Fruit fly (Drosophila melanogaster) whole organism, embryonic: Measurements from ENCODE around the gene CG12479.

ENCODE experiments used
- Aef1 ChIP-seq: fragments of 200-800 bp; sonication (Bioruptor generic); IDR thresholded peaks from 3 replicates; pipeline ENCODE4 v1.3.6; 2022; ENCODE audit warnings: missing biosample characterization, missing genetic modification characterization
- BtbVII ChIP-seq: fragments of 200-800 bp; sonication (Bioruptor generic); optimal IDR thresholded peaks from 3 replicates; lab custom pipeline; 2017; ENCODE audit warnings: missing biosample characterization, mild to moderate bottlenecking, missing genetic modification characterization
- CG10147 ChIP-seq: fragments of 200-800 bp; sonication (Bioruptor generic); optimal IDR thresholded peaks from 2 replicates; lab custom pipeline; 2019; ENCODE audit warnings: missing biosample characterization, mild to moderate bottlenecking, missing genetic modification characterization, moderate library complexity
- CG10462 ChIP-seq: fragments of 200-800 bp; sonication (Bioruptor generic); optimal IDR thresholded peaks from 2 replicates; lab custom pipeline; 2016; ENCODE audit warnings: missing biosample characterization, missing genetic modification characterization
- CG11093 ChIP-seq: fragments of 200-800 bp; sonication (Bioruptor generic); IDR thresholded peaks from 3 replicates; pipeline ENCODE4 v1.3.6; 2022; ENCODE audit warnings: missing biosample characterization, missing genetic modification characterization
- CG1233 ChIP-seq: fragments of 200-800 bp; sonication (Bioruptor generic); optimal IDR thresholded peaks from 4 replicates; lab custom pipeline; 2018; ENCODE audit warnings: missing biosample characterization, mild to moderate bottlenecking, missing genetic modification characterization
- CG13775 ChIP-seq: fragments of 200-800 bp; sonication (Bioruptor generic); optimal IDR thresholded peaks from 3 replicates; lab custom pipeline; 2017; ENCODE audit warnings: missing biosample characterization, mild to moderate bottlenecking, missing genetic modification characterization
- CG1647 ChIP-seq: fragments of 200-800 bp; sonication (Bioruptor generic); optimal IDR thresholded peaks from 3 replicates; lab custom pipeline; 2016; ENCODE audit warnings: missing biosample characterization, missing genetic modification characterization
- CG16815 ChIP-seq: fragments of 200-800 bp; sonication (Bioruptor generic); optimal IDR thresholded peaks from 3 replicates; lab custom pipeline; 2017; ENCODE audit warnings: missing biosample characterization, mild to moderate bottlenecking, missing genetic modification characterization
- CG16863 ChIP-seq: fragments of 200-800 bp; sonication (Bioruptor generic); optimal IDR thresholded peaks from 3 replicates; lab custom pipeline; 2016; ENCODE audit warnings: missing biosample characterization, missing genetic modification characterization
- CG17328 ChIP-seq: fragments of 200-800 bp; sonication (Bioruptor generic); IDR thresholded peaks from 2 replicates; pipeline ENCODE4 v1.3.6; 2022; ENCODE audit warnings: missing biosample characterization, missing genetic modification characterization
- CG17912 ChIP-seq: fragments of 200-800 bp; sonication (Bioruptor generic); optimal IDR thresholded peaks from 2 replicates; lab custom pipeline; 2018; ENCODE audit warnings: missing biosample characterization, mild to moderate bottlenecking, missing genetic modification characterization
- CG2120 ChIP-seq: fragments of 200-800 bp; sonication (Bioruptor generic); optimal IDR thresholded peaks from 3 replicates; lab custom pipeline; 2016; ENCODE audit warnings: missing biosample characterization, missing genetic modification characterization
- CG3065 ChIP-seq: fragments of 200-800 bp; sonication (Bioruptor generic); optimal IDR thresholded peaks from 2 replicates; lab custom pipeline; 2016; ENCODE audit warnings: missing biosample characterization, missing genetic modification characterization
- CG3163 ChIP-seq: fragments of 200-800 bp; sonication (Bioruptor generic); optimal IDR thresholded peaks from 3 replicates; lab custom pipeline; 2016; ENCODE audit warnings: missing biosample characterization, missing genetic modification characterization
- CG7963 ChIP-seq: fragments of 200-800 bp; sonication (Bioruptor generic); IDR thresholded peaks from 3 replicates; pipeline ENCODE4 v1.3.6; 2022; ENCODE audit warnings: missing biosample characterization, missing genetic modification characterization; ENCODE audit not compliant: partially characterized antibody
- CG8089 ChIP-seq: fragments of 200-800 bp; sonication (Bioruptor generic); optimal IDR thresholded peaks from 3 replicates; lab custom pipeline; 2016; ENCODE audit warnings: missing biosample characterization, missing genetic modification characterization
- CG9215 ChIP-seq: fragments of 200-800 bp; sonication (Bioruptor generic); IDR thresholded peaks from 2 replicates; pipeline ENCODE4 v1.3.6; 2022; ENCODE audit warnings: missing biosample characterization, missing genetic modification characterization
- CG9727 ChIP-seq: fragments of 200-800 bp; sonication (Bioruptor generic); optimal IDR thresholded peaks from 3 replicates; lab custom pipeline; 2017; ENCODE audit warnings: missing biosample characterization, mild to moderate bottlenecking, missing genetic modification characterization
- CG9797 ChIP-seq: fragments of 200-800 bp; sonication (Bioruptor generic); optimal IDR thresholded peaks from 3 replicates; lab custom pipeline; 2018; ENCODE audit warnings: missing biosample characterization, mild to moderate bottlenecking, missing genetic modification characterization
- Dfd ChIP-seq, 2 experiments: fragments of >200 bp; optimal IDR thresholded peaks; 2 replicates each; lab custom pipeline; 2017; ENCODE audit warnings: missing biosample characterization in 2 of 2, missing genetic modification characterization in 2 of 2
- Dip3 ChIP-seq: fragments of 200-800 bp; sonication (Bioruptor generic); optimal IDR thresholded peaks from 3 replicates; lab custom pipeline; 2016; ENCODE audit warnings: missing biosample characterization, missing genetic modification characterization
- ERR ChIP-seq: fragments of 200-800 bp; sonication (Bioruptor generic); optimal IDR thresholded peaks from 2 replicates; lab custom pipeline; 2016; ENCODE audit warnings: missing biosample characterization, missing genetic modification characterization
- HLH54F ChIP-seq: fragments of 200-800 bp; sonication (Bioruptor generic); optimal IDR thresholded peaks from 3 replicates; lab custom pipeline; 2016; ENCODE audit warnings: missing biosample characterization, missing genetic modification characterization
- MESR4 ChIP-seq: fragments of 200-800 bp; sonication (Bioruptor generic); optimal IDR thresholded peaks from 2 replicates; lab custom pipeline; 2018; ENCODE audit warnings: missing biosample characterization, mild to moderate bottlenecking, missing genetic modification characterization, moderate library complexity
- NFAT ChIP-seq: fragments of 200-800 bp; sonication (Bioruptor generic); IDR thresholded peaks from 2 replicates; pipeline ENCODE4 v1.3.6; 2022; ENCODE audit warnings: missing biosample characterization, missing genetic modification characterization
- Nf-YA ChIP-seq: fragments of 200-800 bp; sonication (Bioruptor generic); IDR thresholded peaks from 2 replicates; pipeline ENCODE4 v1.3.6; 2022; ENCODE audit warnings: missing biosample characterization, missing genetic modification characterization
- NfI ChIP-seq: fragments of 200-800 bp; sonication (Bioruptor generic); optimal IDR thresholded peaks from 3 replicates; lab custom pipeline; 2018; ENCODE audit warnings: missing biosample characterization, mild to moderate bottlenecking, missing genetic modification characterization, moderate library complexity
- PHDP ChIP-seq: fragments of 200-800 bp; sonication (Bioruptor generic); optimal IDR thresholded peaks from 3 replicates; lab custom pipeline; 2018; ENCODE audit warnings: missing biosample characterization, mild to moderate bottlenecking, missing genetic modification characterization, moderate library complexity
- Ptx1 ChIP-seq: fragments of 200-800 bp; sonication (Bioruptor generic); IDR thresholded peaks from 2 replicates; pipeline ENCODE4 v1.3.6; 2022; ENCODE audit warnings: missing biosample characterization, missing genetic modification characterization
- Six4 ChIP-seq: fragments of 200-800 bp; sonication (Bioruptor generic); optimal IDR thresholded peaks from 2 replicates; lab custom pipeline; 2016; ENCODE audit warnings: missing biosample characterization, missing genetic modification characterization
- Sox102F ChIP-seq: fragments of 200-800 bp; sonication (Bioruptor generic); optimal IDR thresholded peaks from 2 replicates; lab custom pipeline; 2018; ENCODE audit warnings: missing biosample characterization, mild to moderate bottlenecking, missing genetic modification characterization, moderate library complexity
- al ChIP-seq: fragments of 200-800 bp; sonication (Bioruptor generic); IDR thresholded peaks from 2 replicates; pipeline ENCODE4 v1.3.6; 2022; ENCODE audit warnings: missing biosample characterization, missing genetic modification characterization
- az2 ChIP-seq: fragments of 200-800 bp; sonication (Bioruptor generic); optimal IDR thresholded peaks from 3 replicates; lab custom pipeline; 2016; ENCODE audit warnings: missing biosample characterization, missing genetic modification characterization
- croc ChIP-seq: fragments of 200-800 bp; sonication (Bioruptor generic); conservative IDR thresholded peaks from 3 replicates; pipeline ENCODE4 v1.3.6; 2022; ENCODE audit warnings: missing biosample characterization, missing genetic modification characterization
- fu2 ChIP-seq: fragments of 200-800 bp; sonication (Bioruptor generic); optimal IDR thresholded peaks from 2 replicates; lab custom pipeline; 2016; ENCODE audit warnings: missing biosample characterization, missing genetic modification characterization
- ham ChIP-seq: fragments of 200-800 bp; sonication (Bioruptor generic); IDR thresholded peaks from 2 replicates; pipeline ENCODE4 v1.3.6; 2022; ENCODE audit warnings: missing biosample characterization, missing genetic modification characterization
- hbn ChIP-seq: fragments of 200-800 bp; sonication (Bioruptor generic); IDR thresholded peaks from 2 replicates; pipeline ENCODE4 v1.3.6; 2022; ENCODE audit warnings: missing biosample characterization, missing genetic modification characterization; ENCODE audit not compliant: partially characterized antibody
- lmd ChIP-seq: fragments of 200-800 bp; sonication (Bioruptor generic); IDR thresholded peaks from 2 replicates; pipeline ENCODE4 v1.3.6; 2022; ENCODE audit warnings: missing biosample characterization, missing genetic modification characterization
- odd ChIP-seq: fragments of 200-800 bp; sonication (Bioruptor generic); optimal IDR thresholded peaks from 2 replicates; lab custom pipeline; 2017; ENCODE audit warnings: missing biosample characterization, mild to moderate bottlenecking, missing genetic modification characterization
- onecut ChIP-seq: fragments of 200-800 bp; sonication (Bioruptor generic); IDR thresholded peaks from 2 replicates; pipeline ENCODE4 v1.3.6; 2022; ENCODE audit warnings: missing biosample characterization, missing genetic modification characterization
- pan ChIP-seq, 4 experiments: fragments of >200 bp in 3 of 4; fragments of 200-800 bp in 1 of 4; sonication (Bioruptor generic) in 1 of 4; optimal IDR thresholded peaks in 3 of 4; IDR thresholded peaks in 1 of 4; 2 replicates each; pipeline versions ENCODE4 v1.3.6 to Lab custom; 2017 to 2022; ENCODE audit warnings: missing biosample characterization in 2 of 4, missing genetic modification characterization in 2 of 4, mixed read lengths in 1 of 4
- rib ChIP-seq: fragments of 200-800 bp; sonication (Bioruptor generic); IDR thresholded peaks from 2 replicates; pipeline ENCODE4 v1.3.6; 2022; ENCODE audit warnings: missing biosample characterization, missing genetic modification characterization
- ro ChIP-seq: fragments of 200-800 bp; sonication (Bioruptor generic); IDR thresholded peaks from 2 replicates; pipeline ENCODE4 v1.3.6; 2022; ENCODE audit warnings: missing biosample characterization, missing genetic modification characterization
- sd ChIP-seq: fragments of 200-800 bp; sonication (Bioruptor generic); optimal IDR thresholded peaks from 3 replicates; lab custom pipeline; 2018; ENCODE audit warnings: missing biosample characterization, mild to moderate bottlenecking, missing genetic modification characterization, moderate library complexity
- slou ChIP-seq: fragments of 200-800 bp; sonication (Bioruptor generic); optimal IDR thresholded peaks from 3 replicates; lab custom pipeline; 2016; ENCODE audit warnings: missing biosample characterization, missing genetic modification characterization
- slp2 ChIP-seq: fragments of 200-800 bp; sonication (Bioruptor generic); optimal IDR thresholded peaks from 2 replicates; lab custom pipeline; 2016; ENCODE audit warnings: missing biosample characterization, missing genetic modification characterization
- unpg ChIP-seq: fragments of 200-800 bp; sonication (Bioruptor generic); optimal IDR thresholded peaks from 3 replicates; lab custom pipeline; 2018; ENCODE audit warnings: missing biosample characterization, mild to moderate bottlenecking, missing genetic modification characterization, moderate library complexity
- usp ChIP-seq: fragments of >200 bp; optimal IDR thresholded peaks from 2 replicates; lab custom pipeline; 2017; ENCODE audit warnings: missing biosample characterization, missing genetic modification characterization
- wek ChIP-seq: fragments of 200-800 bp; sonication (Bioruptor generic); optimal IDR thresholded peaks from 3 replicates; lab custom pipeline; 2018; ENCODE audit warnings: missing biosample characterization, mild to moderate bottlenecking, missing genetic modification characterization, moderate library complexity
- zen ChIP-seq: fragments of 200-800 bp; sonication (Bioruptor generic); optimal IDR thresholded peaks from 3 replicates; lab custom pipeline; 2018; ENCODE audit warnings: missing biosample characterization, mild to moderate bottlenecking, missing genetic modification characterization, moderate library complexity

CG12479 gene

dm6 chrX:14169068-14169642 lies 17.3 kb upstream of the CG12479 start, which contains the start of gene CG12480 (continued):
- peak; percentile 62 for TF ChIP-seq NfI (GFP tag; lab: Kevin White, UChicago)
- TF ChIP-seq BtbVII (GFP tag; lab: Kevin White, UChicago): peak; percentile 60
- no peak for TF ChIP-seq ERR (GFP tag; lab: Kevin White, UChicago)
- TF ChIP-seq ham (GFP tag; lab: Robert Waterston, UW): no peak
- no peak for TF ChIP-seq slp2 (GFP tag; lab: Kevin White, UChicago)
- peak; percentile 44 for TF ChIP-seq CG9727 (GFP tag; lab: Kevin White, UChicago)
- TF ChIP-seq odd (GFP tag; lab: Kevin White, UChicago): no peak
- TF ChIP-seq al (GFP tag; lab: Robert Waterston, UW): peak; percentile 82
- no peak for TF ChIP-seq zen (tag; lab: Kevin White, UChicago)
- TF ChIP-seq CG2120: peak; percentile 82
- TF ChIP-seq CG3163 (GFP tag; lab: Kevin White, UChicago): no peak
- TF ChIP-seq MESR4 (GFP tag; lab: Kevin White, UChicago): no peak
- no peak for TF ChIP-seq az2 (GFP tag; lab: Kevin White, UChicago)
- no peak for TF ChIP-seq CG9797
- peak; percentile 58 for TF ChIP-seq CG9215
- TF ChIP-seq Aef1 (GFP tag; lab: Robert Waterston, UW): no peak
- no peak for TF ChIP-seq ro (GFP tag; lab: Robert Waterston, UW)
- TF ChIP-seq unpg (GFP tag; lab: Kevin White, UChicago): peak; percentile 61
- TF ChIP-seq lmd (GFP tag; lab: Robert Waterston, UW): peak; percentile 66; the same call in 1 of the 2 replicates
- TF ChIP-seq CG1233 (GFP tag; lab: Kevin White, UChicago): peak; percentile 38
- TF ChIP-seq fu2: peak; percentile 42
- TF ChIP-seq Ptx1 (GFP tag; lab: Robert Waterston, UW): 0 out of 2 replicates have a peak, but pooled peaks have one; percentile 23
- no peak for TF ChIP-seq croc (GFP tag; lab: Robert Waterston, UW)
- peak; percentile 53 for TF ChIP-seq HLH54F (GFP tag; lab: Kevin White, UChicago)
- no peak for TF ChIP-seq CG8089 (GFP tag; lab: Kevin White, UChicago)
- no peak for TF ChIP-seq wek (GFP tag; lab: Kevin White, UChicago)
- no peak for TF ChIP-seq hbn (GFP tag; lab: Robert Waterston, UW)
- TF ChIP-seq CG17328 (GFP tag; lab: Robert Waterston, UW): no peak
- TF ChIP-seq CG3065 (GFP tag; lab: Kevin White, UChicago): no peak
- no peak for TF ChIP-seq CG11093 (GFP tag; lab: Robert Waterston, UW)
- TF ChIP-seq CG16863 (GFP tag; lab: Kevin White, UChicago): no peak
- peak; percentile 11 for TF ChIP-seq Six4
- TF ChIP-seq sd: peak; percentile 38
- no peak for TF ChIP-seq onecut (GFP tag; lab: Robert Waterston, UW)
- TF ChIP-seq CG13775: peak; percentile 43
- TF ChIP-seq Sox102F (GFP tag; lab: Kevin White, UChicago): no peak
- TF ChIP-seq CG16815 (GFP tag; lab: Kevin White, UChicago): peak; percentile 9
- TF ChIP-seq rib: 0 out of 2 replicates have a peak, but pooled peaks have one; percentile 55
- TF ChIP-seq CG17912: no peak
- TF ChIP-seq NFAT (GFP tag; lab: Robert Waterston, UW): peak; percentile 68
- TF ChIP-seq slou (GFP tag; lab: Kevin White, UChicago): peak; percentile 33
- no peak for TF ChIP-seq Nf-YA (GFP tag; lab: Robert Waterston, UW)
- no peak for TF ChIP-seq CG1647 (GFP tag; lab: Kevin White, UChicago)
- TF ChIP-seq CG10147 (GFP tag; lab: Kevin White, UChicago): peak; percentile 85
- TF ChIP-seq Dip3 (GFP tag; lab: Kevin White, UChicago): peak; percentile 64
- TF ChIP-seq CG7963 (GFP tag; lab: Robert Waterston, UW): no peak
- TF ChIP-seq PHDP (tag; lab: Kevin White, UChicago): peak; percentile 55
- no peak for TF ChIP-seq CG10462 (GFP tag; lab: Kevin White, UChicago)
- TF ChIP-seq pan (optimal IDR thresholded peaks at IDR 0.05; lab: Kevin White, UChicago): no peak
- TF ChIP-seq pan (GFP tag; optimal IDR thresholded peaks at IDR 0.05 in 1 of 2, IDR thresholded peaks at IDR 0.05 in 1 of 2): peak in 1 of 2 experiments; percentile 9
- no peak for TF ChIP-seq Dfd (GFP tag; optimal IDR thresholded peaks at IDR 0.05; lab: Kevin White, UChicago)
- TF ChIP-seq usp (GFP tag; lab: Kevin White, UChicago): no peak
